Fruit fly (Drosophila melanogaster) whole organism, embryonic: ENCODE measurements around the gene Moe.
A peak's percentile ranks its signal among the peaks of the same experiment; 100 is the strongest.

Experiments
- Blimp-1 ChIP-seq: fragments of 200-800 bp; sonication (Bioruptor generic); optimal IDR thresholded peaks from 3 replicates; lab custom pipeline; 2018; ENCODE audit warnings: missing biosample characterization, missing genetic modification characterization, mild to moderate bottlenecking, moderate library complexity, missing genetic modification reagents
- BtbVII ChIP-seq: fragments of 200-800 bp; sonication (Bioruptor generic); optimal IDR thresholded peaks from 3 replicates; lab custom pipeline; 2017; ENCODE audit warnings: missing biosample characterization, mild to moderate bottlenecking, missing genetic modification characterization
- CG10209 ChIP-seq: fragments of 200-800 bp; sonication (Bioruptor generic); optimal IDR thresholded peaks from 3 replicates; lab custom pipeline; 2017; ENCODE audit warnings: missing biosample characterization, mild to moderate bottlenecking, missing genetic modification characterization, missing genetic modification reagents
- CG10431 ChIP-seq: fragments of 200-800 bp; sonication (Bioruptor generic); optimal IDR thresholded peaks from 3 replicates; lab custom pipeline; 2018; ENCODE audit warnings: missing biosample characterization, mild to moderate bottlenecking, missing genetic modification characterization
- CG11247 ChIP-seq: fragments of 200-800 bp; sonication (Bioruptor generic); IDR thresholded peaks from 2 replicates; pipeline ENCODE4 v1.3.6; 2022; ENCODE audit warnings: missing biosample characterization, missing genetic modification characterization
- CG13123 ChIP-seq: fragments of 200-800 bp; sonication (Bioruptor generic); optimal IDR thresholded peaks from 2 replicates; lab custom pipeline; 2016; ENCODE audit warnings: missing biosample characterization, missing genetic modification characterization
- CG14667 ChIP-seq: fragments of 200-800 bp; sonication (Bioruptor generic); IDR thresholded peaks from 2 replicates; pipeline ENCODE4 v1.3.6; 2022; ENCODE audit warnings: missing biosample characterization, missing genetic modification characterization
- CG14965 ChIP-seq: fragments of 200-800 bp; sonication (Bioruptor generic); optimal IDR thresholded peaks from 2 replicates; lab custom pipeline; 2016; ENCODE audit warnings: missing biosample characterization, missing genetic modification characterization, borderline replicate concordance
- CG17612 ChIP-seq: fragments of 200-800 bp; sonication (Bioruptor generic); IDR thresholded peaks from 2 replicates; pipeline ENCODE4 v1.3.6; 2022; ENCODE audit warnings: missing biosample characterization, missing genetic modification characterization
- CG18619 ChIP-seq: fragments of 200-800 bp; sonication (Bioruptor generic); optimal IDR thresholded peaks from 3 replicates; lab custom pipeline; 2017; ENCODE audit warnings: missing biosample characterization, mild to moderate bottlenecking, missing genetic modification characterization
- CG32772 ChIP-seq: fragments of 200-800 bp; sonication (Bioruptor generic); IDR thresholded peaks from 2 replicates; pipeline ENCODE4 v1.3.6; 2022; ENCODE audit warnings: missing biosample characterization, missing genetic modification characterization
- CG4360 ChIP-seq: fragments of 200-800 bp; sonication (Bioruptor generic); IDR thresholded peaks from 2 replicates; pipeline ENCODE4 v1.3.6; 2022; ENCODE audit warnings: missing biosample characterization, missing genetic modification characterization
- CG4707 ChIP-seq: fragments of 200-800 bp; sonication (Bioruptor generic); optimal IDR thresholded peaks from 2 replicates; lab custom pipeline; 2018; ENCODE audit warnings: missing biosample characterization, mild to moderate bottlenecking, missing genetic modification characterization, moderate library complexity
- CG7839 ChIP-seq: fragments of 200-800 bp; sonication (Bioruptor generic); optimal IDR thresholded peaks from 3 replicates; lab custom pipeline; 2018; ENCODE audit warnings: missing biosample characterization, mild to moderate bottlenecking, missing genetic modification characterization, moderate library complexity
- CG8924 ChIP-seq: fragments of 200-800 bp; optimal IDR thresholded peaks from 3 replicates; lab custom pipeline; 2019; ENCODE audit warnings: missing biosample characterization, mild to moderate bottlenecking, missing genetic modification characterization, moderate library complexity
- D19B ChIP-seq: fragments of 200-800 bp; sonication (Bioruptor generic); optimal IDR thresholded peaks from 2 replicates; lab custom pipeline; 2017; ENCODE audit warnings: missing biosample characterization, mild to moderate bottlenecking, missing genetic modification characterization
- Dref ChIP-seq: fragments of 200-800 bp; sonication (Bioruptor generic); IDR thresholded peaks from 2 replicates; pipeline ENCODE4 v1.3.6; 2022; ENCODE audit warnings: missing biosample characterization, missing genetic modification characterization
- Drgx ChIP-seq: fragments of 200-800 bp; sonication (Bioruptor generic); IDR thresholded peaks from 2 replicates; pipeline ENCODE4 v1.3.6; 2022; ENCODE audit warnings: missing biosample characterization, missing genetic modification characterization
- Elba2 ChIP-seq: fragments of 200-800 bp; sonication (Bioruptor generic); optimal IDR thresholded peaks from 3 replicates; lab custom pipeline; 2016; ENCODE audit warnings: missing biosample characterization, missing genetic modification characterization
- Gug ChIP-seq: fragments of 200-800 bp; sonication (Bioruptor generic); IDR thresholded peaks from 4 replicates; pipeline ENCODE4 v1.3.6; 2022; ENCODE audit warnings: missing biosample characterization, missing genetic modification characterization
- HLH4C ChIP-seq: fragments of 200-800 bp; sonication (Bioruptor generic); IDR thresholded peaks from 3 replicates; pipeline ENCODE4 v1.3.6; 2022; ENCODE audit warnings: missing biosample characterization, missing genetic modification characterization; ENCODE audit not compliant: partially characterized antibody
- Hr3 ChIP-seq: fragments of 200-800 bp; sonication (Bioruptor generic); optimal IDR thresholded peaks from 3 replicates; lab custom pipeline; 2016; ENCODE audit warnings: missing biosample characterization, missing genetic modification characterization
- Pdp1 ChIP-seq, 2 experiments: fragments of 200-800 bp; sonication (Bioruptor generic); optimal IDR thresholded peaks; 3 replicates each; lab custom pipeline; 2016; ENCODE audit warnings: missing biosample characterization in 2 of 2, missing genetic modification characterization in 2 of 2, mild to moderate bottlenecking in 1 of 2, moderate library complexity in 1 of 2
- Sry-β ChIP-seq: fragments of 200-800 bp; sonication (Bioruptor generic); optimal IDR thresholded peaks from 2 replicates; lab custom pipeline; 2018; ENCODE audit warnings: missing biosample characterization, mild to moderate bottlenecking, missing genetic modification characterization, moderate library complexity
- bsh ChIP-seq, 2 experiments: fragments of 200-800 bp; sonication (Bioruptor generic); optimal IDR thresholded peaks; 2 replicates each; lab custom pipeline; 2017 to 2018; ENCODE audit warnings: mild to moderate bottlenecking in 2 of 2, missing biosample characterization in 2 of 2, missing genetic modification characterization in 2 of 2, moderate library complexity in 1 of 2
- cg ChIP-seq: fragments of 200-800 bp; sonication (Bioruptor generic); optimal IDR thresholded peaks from 3 replicates; lab custom pipeline; 2019; ENCODE audit warnings: missing biosample characterization, mild to moderate bottlenecking, missing genetic modification characterization, moderate library complexity
- crol ChIP-seq: fragments of 200-800 bp; sonication (Bioruptor generic); IDR thresholded peaks from 2 replicates; pipeline ENCODE4 v1.3.6; 2022; ENCODE audit warnings: missing biosample characterization, missing genetic modification characterization
- dmrt99B ChIP-seq: fragments of 200-800 bp; sonication (Bioruptor generic); optimal IDR thresholded peaks from 2 replicates; lab custom pipeline; 2018; ENCODE audit warnings: missing biosample characterization, mild to moderate bottlenecking, missing genetic modification characterization, moderate library complexity
- exex ChIP-seq: fragments of 200-800 bp; sonication (Bioruptor generic); optimal IDR thresholded peaks from 4 replicates; lab custom pipeline; 2018; ENCODE audit warnings: missing biosample characterization, mild to moderate bottlenecking, missing genetic modification characterization, moderate library complexity
- gem ChIP-seq: fragments of 200-800 bp; sonication (Bioruptor generic); optimal IDR thresholded peaks from 2 replicates; lab custom pipeline; 2019; ENCODE audit warnings: missing biosample characterization, mild to moderate bottlenecking, missing genetic modification characterization, moderate library complexity
- kni ChIP-seq: fragments of 200-800 bp; sonication (Bioruptor generic); optimal IDR thresholded peaks from 3 replicates; lab custom pipeline; 2017; ENCODE audit warnings: mild to moderate bottlenecking, missing biosample characterization, missing genetic modification reagents, missing genetic modification characterization
- nmo ChIP-seq: fragments of 200-800 bp; sonication (Bioruptor generic); optimal IDR thresholded peaks from 2 replicates; lab custom pipeline; 2018; ENCODE audit warnings: missing biosample characterization, mild to moderate bottlenecking, missing genetic modification characterization, moderate library complexity
- odd ChIP-seq: fragments of 200-800 bp; sonication (Bioruptor generic); optimal IDR thresholded peaks from 2 replicates; lab custom pipeline; 2017; ENCODE audit warnings: missing biosample characterization, mild to moderate bottlenecking, missing genetic modification characterization
- otp ChIP-seq: fragments of 200-800 bp; sonication (Bioruptor generic); IDR thresholded peaks from 3 replicates; pipeline ENCODE4, ENCODE4 v1.3.6; 2022; ENCODE audit warnings: missing biosample characterization, missing genetic modification characterization
- ranshi ChIP-seq: fragments of 200-800 bp; sonication (Bioruptor generic); IDR thresholded peaks from 2 replicates; pipeline ENCODE4 v1.3.6; 2022; ENCODE audit warnings: missing biosample characterization, missing genetic modification characterization
- sens ChIP-seq: fragments of 200-800 bp; sonication (Bioruptor generic); peaks from one replicate; lab custom pipeline; 2016; ENCODE audit warnings: missing biosample characterization, missing genetic modification characterization
- slbo ChIP-seq: fragments of 200-800 bp; sonication (Bioruptor generic); IDR thresholded peaks from 2 replicates; pipeline ENCODE4 v1.3.6; 2022; ENCODE audit warnings: missing biosample characterization, missing genetic modification characterization
- vvl ChIP-seq: fragments of 200-800 bp; sonication (Bioruptor generic); IDR thresholded peaks from 2 replicates; pipeline ENCODE4 v1.3.6; 2022; ENCODE audit warnings: missing biosample characterization, missing genetic modification characterization
- wdn ChIP-seq: fragments of 200-800 bp; sonication (Bioruptor generic); IDR thresholded peaks from 2 replicates; pipeline ENCODE4 v1.3.6; 2022; ENCODE audit warnings: missing biosample characterization, missing genetic modification characterization
- yki ChIP-seq: fragments of >200 bp; optimal IDR thresholded peaks from 3 replicates; lab custom pipeline; 2018
- zfh1 ChIP-seq: fragments of 200-800 bp; sonication (Bioruptor generic); IDR thresholded peaks from 3 replicates; pipeline ENCODE4 v1.3.6; 2022; ENCODE audit warnings: missing biosample characterization, missing genetic modification characterization
- zfh2 ChIP-seq: fragments of 200-800 bp; sonication (Bioruptor generic); optimal IDR thresholded peaks from 2 replicates; lab custom pipeline; 2016; ENCODE audit warnings: missing biosample characterization, missing genetic modification characterization

The Moe gene

DNA sequence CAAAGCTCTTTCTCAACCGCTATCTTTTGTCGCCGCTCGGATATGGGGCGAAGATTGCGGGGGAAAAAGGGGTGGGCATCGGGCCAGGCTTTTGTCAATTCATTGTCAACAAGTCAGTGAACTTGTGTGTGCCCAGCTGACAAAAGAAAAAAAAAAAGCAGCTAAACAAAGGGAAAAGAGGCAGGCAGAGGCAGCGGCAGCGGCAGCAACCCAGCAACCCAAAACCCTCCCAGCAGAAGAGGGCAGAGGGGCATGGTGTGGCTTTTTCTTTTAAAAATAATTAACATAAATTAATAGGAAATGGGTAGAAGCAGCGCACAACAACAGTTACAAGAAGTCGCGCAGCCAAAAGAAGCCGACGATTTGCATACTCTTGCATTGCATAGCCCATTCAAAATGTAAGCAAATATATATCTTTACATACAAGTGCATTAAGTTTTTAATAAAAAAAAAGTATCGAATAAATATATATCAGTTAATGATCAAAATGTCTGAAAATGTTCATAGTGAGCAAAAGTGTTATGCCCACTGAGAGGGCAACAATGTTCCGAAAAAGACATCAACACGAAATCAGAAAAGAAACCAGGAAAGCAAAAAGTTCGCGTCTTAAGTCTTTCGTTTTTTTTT lies 40.9 kb downstream of the Moe start (continued):
- TF ChIP-seq kni (GFP tag; lab: Kevin White, UChicago) (peak; percentile 51), CG32772 (GFP tag; lab: Robert Waterston, UW) (no peak), dmrt99B (tag; lab: Kevin White, UChicago) (peak; percentile 54), crol (GFP tag; lab: Robert Waterston, UW) (peak; percentile 67), CG7839 (tag; lab: Kevin White, UChicago) (peak; percentile 51), Blimp-1 (GFP tag; lab: Kevin White, UChicago) (peak; percentile 46), otp (GFP tag; lab: Robert Waterston, UW) (0 out of 3 replicates have a peak, but pooled peaks have one; percentile 26), slbo (GFP tag; lab: Robert Waterston, UW) (0 out of 2 replicates have a peak, but pooled peaks have one; percentile 8), CG8924 (tag; lab: Kevin White, UChicago) (no peak), CG10431 (GFP tag; lab: Kevin White, UChicago) (peak; percentile 3), zfh1 (GFP tag; lab: Robert Waterston, UW) (0 out of 3 replicates have a peak, but pooled peaks have one; percentile 12), vvl (peak; percentile 68), odd (peak; percentile 9), nmo (GFP tag; lab: Kevin White, UChicago) (peak; percentile 63), Sry-β (GFP tag; lab: Kevin White, UChicago) (no peak)

DNA sequence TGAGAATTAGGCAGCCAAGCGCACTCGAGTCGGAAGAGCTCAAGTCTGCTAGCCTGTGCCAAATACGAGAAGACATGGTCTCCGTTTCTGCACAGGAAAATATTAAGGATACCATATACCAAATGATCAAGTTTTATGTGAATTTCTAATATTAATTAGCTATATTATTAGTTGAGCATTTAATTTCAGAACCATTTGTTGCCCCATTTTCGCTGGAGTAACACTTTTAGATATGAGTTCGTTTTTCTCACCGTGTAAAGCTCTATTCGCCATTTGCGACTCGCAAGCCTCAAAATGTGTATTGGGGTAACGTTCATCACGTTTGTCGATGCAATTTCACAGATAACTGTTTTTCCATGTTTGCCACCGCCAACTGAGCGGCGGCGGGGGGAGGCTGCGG lies 46.0 kb downstream of the Moe start:
- TF ChIP-seq CG14965 (GFP tag; lab: Kevin White, UChicago) = no peak
- no peak for TF ChIP-seq BtbVII
- no peak for TF ChIP-seq exex (tag; lab: Kevin White, UChicago)
- no peak for TF ChIP-seq Elba2 (GFP tag; lab: Kevin White, UChicago)
- peak; percentile 47; the same call in 1 of the 2 replicates for TF ChIP-seq Drgx (GFP tag; lab: Robert Waterston, UW)
- no peak for TF ChIP-seq Gug
- TF ChIP-seq, all 482 proteins: peak for 1

DNA sequence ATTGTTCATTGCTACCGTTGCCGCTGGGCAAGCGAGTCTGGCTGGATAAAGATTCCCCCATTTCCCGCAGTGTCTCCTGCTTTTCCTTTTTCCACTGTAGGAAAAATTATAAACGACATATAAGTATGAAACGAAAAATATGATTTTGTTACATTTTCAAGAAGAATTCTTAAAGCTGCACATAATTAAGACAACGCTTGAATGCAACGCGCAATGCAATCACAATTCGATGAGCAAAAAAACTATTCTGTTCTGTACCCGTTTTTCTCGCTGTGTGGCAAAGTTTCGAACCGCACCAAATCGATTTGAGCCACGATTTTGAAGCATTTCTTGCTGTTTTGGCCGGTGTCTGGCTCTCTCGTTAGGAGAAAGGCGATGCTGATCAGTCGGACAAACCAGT lies 54.4 kb downstream of the Moe start:
- TF ChIP-seq CG18619 (GFP tag; lab: Kevin White, UChicago) = no peak
- TF ChIP-seq Drgx (GFP tag; lab: Robert Waterston, UW) = peak; percentile 46
- TF ChIP-seq yki (lab: Kevin White, UChicago) = no peak
- TF ChIP-seq CG13123 (GFP tag; lab: Kevin White, UChicago) = no peak
- TF ChIP-seq CG4360 (GFP tag; lab: Robert Waterston, UW) = 0 out of 2 replicates have a peak, but pooled peaks have one; percentile 31

DNA sequence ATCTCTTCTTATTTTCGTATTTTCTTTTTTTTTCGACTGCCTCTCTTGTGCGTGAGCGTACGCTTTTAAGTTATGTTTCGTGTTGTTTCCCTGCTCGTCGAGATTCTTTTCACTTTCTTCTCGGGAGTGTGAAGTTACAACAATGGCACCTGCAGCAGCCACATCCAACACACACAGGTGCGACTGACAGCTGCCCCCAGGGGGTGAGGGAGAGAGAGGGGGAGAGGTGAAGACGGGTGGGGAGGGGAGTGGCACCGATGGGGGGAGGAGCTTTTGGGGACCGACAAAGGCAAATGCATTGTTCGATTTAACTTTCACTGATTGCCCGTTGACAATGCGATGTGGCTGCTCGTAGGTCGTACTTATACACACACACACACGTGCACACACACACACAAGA lies 56.7 kb downstream of the Moe start:
- TF ChIP-seq cg (GFP tag; lab: Kevin White, UChicago) = peak; percentile 49
- TF ChIP-seq crol (GFP tag; lab: Robert Waterston, UW) = peak; percentile 86
- no peak for TF ChIP-seq CG10209 (GFP tag; lab: Kevin White, UChicago)
- TF ChIP-seq Blimp-1 (GFP tag; lab: Kevin White, UChicago) = peak; percentile 99
- TF ChIP-seq kni (GFP tag; lab: Kevin White, UChicago) = peak; percentile 14

DNA sequence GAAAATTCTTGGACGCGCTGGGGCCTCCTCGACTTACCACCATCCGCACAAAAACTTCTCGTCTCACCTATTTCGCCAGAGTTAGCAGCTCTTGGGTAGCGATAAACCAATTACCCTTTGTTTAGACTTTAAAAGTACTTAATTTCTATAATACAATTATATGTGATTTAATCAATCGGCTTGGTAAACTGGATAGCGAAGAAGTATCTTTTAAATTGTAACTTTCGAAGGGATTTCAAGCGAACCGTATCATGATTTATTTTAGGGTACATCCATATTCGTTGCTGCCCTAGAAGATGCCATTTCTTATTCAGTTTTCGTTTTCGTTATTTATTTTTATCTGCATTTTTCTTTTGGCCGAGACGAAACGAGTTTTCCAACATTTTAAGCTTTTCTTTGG lies 58.8 kb downstream of the Moe start:
- TF ChIP-seq wdn = no peak
- TF ChIP-seq Drgx (GFP tag; lab: Robert Waterston, UW) = peak; percentile 30; the same call in 1 of the 2 replicates
- no peak for TF ChIP-seq Dref
- peak; percentile 11 for TF ChIP-seq gem
- peak; percentile 51 for TF ChIP-seq Blimp-1 (GFP tag; lab: Kevin White, UChicago)
- no peak for TF ChIP-seq ranshi
- TF ChIP-seq sens (GFP tag; lab: Kevin White, UChicago) = no peak
- no peak for TF ChIP-seq CG17612 (GFP tag; lab: Robert Waterston, UW)
- no peak for TF ChIP-seq D19B (GFP tag; lab: Kevin White, UChicago)
- TF ChIP-seq zfh2 (GFP tag; lab: Kevin White, UChicago) = no peak
- TF ChIP-seq CG14667 (GFP tag; lab: Robert Waterston, UW) = no peak
- no peak for TF ChIP-seq Pdp1 (GFP tag; optimal IDR thresholded peaks at IDR 0.05; lab: Kevin White, UChicago)
- TF ChIP-seq bsh (GFP tag; optimal IDR thresholded peaks at IDR 0.05; lab: Kevin White, UChicago) = peak in 1 of 2 experiments; percentile 55
- no peak for TF ChIP-seq CG11247 (GFP tag; lab: Robert Waterston, UW)
- no peak for TF ChIP-seq CG4707 (GFP tag; lab: Kevin White, UChicago)
- TF ChIP-seq HLH4C (GFP tag; lab: Robert Waterston, UW) = no peak
- no peak for TF ChIP-seq Hr3 (GFP tag; lab: Kevin White, UChicago)
